Worm (Caenorhabditis elegans) whole organism, mixed stage, embryonic: ENCODE data around the gene C27B7.6.

Experiments
- ham-2 ChIP-seq: fragments of 200-800 bp; sonication (Bioruptor generic); optimal IDR thresholded peaks from 2 replicates; lab custom pipeline; 2018; ENCODE audit warnings: mild to moderate bottlenecking, missing genetic modification characterization, missing compliant biosample characterization
- mls-2 ChIP-seq: sonication (generic microtip); optimal IDR thresholded peaks from 2 replicates; lab custom pipeline; 2016; ENCODE audit warnings: mild to moderate bottlenecking, missing genetic modification characterization, moderate library complexity, missing compliant biosample characterization

The C27B7.6 gene

ce11 chrIV:8853301-8853700 lies 52.8 kb downstream of the C27B7.6 start:
- peak; percentile 66 for TF ChIP-seq ham-2 (GFP tag; lab: Kevin White, UChicago)
- TF ChIP-seq mls-2 (tag; lab: Kevin White, UChicago) = no peak
